Worm (Caenorhabditis elegans): Measurements from ENCODE around the gene arrd-24.
"Not testable (repeated sequence)": the region's sequence is repeated elsewhere in the genome, so short reads cannot be mapped to it uniquely, and the experiment has no call there.

arrd-24 gene

ce11 chrX:13980417-13980816 is at the start of gene arrd-24:
Gene arrd-24, minus strand, starts transcription at chrX:13980517.
- not testable (repeated sequence) for TF ChIP-seq tbx-11 (GFP tag; IDR thresholded peaks at IDR 0.05); hmg-4 (GFP tag; optimal IDR thresholded peaks at IDR 0.05); tra-4 (tag; optimal IDR thresholded peaks at IDR 0.05)

DNA sequence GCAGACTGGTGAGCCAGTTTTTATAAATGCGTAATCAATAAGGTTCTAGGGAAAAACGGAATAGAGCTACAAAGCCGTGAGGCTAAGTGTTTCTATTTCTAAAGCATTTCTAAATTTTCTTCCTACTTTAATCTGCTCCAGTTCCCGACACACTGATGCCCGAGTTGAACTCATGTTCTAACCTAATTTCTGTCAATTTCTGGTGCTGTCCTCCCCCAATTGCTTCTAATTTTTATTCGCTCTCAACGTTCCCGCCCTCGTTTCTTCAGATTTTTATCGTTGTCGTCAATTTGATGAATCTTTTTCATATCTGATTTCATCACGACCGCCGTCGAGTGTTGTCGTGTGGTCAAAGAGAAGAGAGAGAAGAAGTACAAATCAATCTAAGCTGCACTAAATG is 49.6 kb upstream of the arrd-24 start:
- TF ChIP-seq F13C5.2 (tag; optimal IDR thresholded peaks at IDR 0.05) (no peak), scrt-1 (GFP tag; IDR thresholded peaks at IDR 0.05) (no peak), hmbx-1 (tag; optimal IDR thresholded peaks at IDR 0.05) (no peak), ceh-36 (tag; optimal IDR thresholded peaks at IDR 0.05) (no peak), hmg-4 (GFP tag; optimal IDR thresholded peaks at IDR 0.05) (no peak), ets-7 (tag; optimal IDR thresholded peaks at IDR 0.05) (no peak), B0310.2 (tag; optimal IDR thresholded peaks at IDR 0.05) (no peak), aly-1 (tag; optimal IDR thresholded peaks at IDR 0.05) (no peak)

ce11 chrX:14029392-14029791 is 49.1 kb upstream of the arrd-24 start:
- TF ChIP-seq aly-1 (tag; optimal IDR thresholded peaks at IDR 0.05): no peak
- TF ChIP-seq ceh-13 (GFP tag; optimal IDR thresholded peaks at IDR 0.05): no peak
- no peak for TF ChIP-seq sea-1 (GFP tag; conservative IDR thresholded peaks at IDR 0.05)
- no peak for TF ChIP-seq B0310.2 (tag; optimal IDR thresholded peaks at IDR 0.05)
- TF ChIP-seq tbx-11 (GFP tag; IDR thresholded peaks at IDR 0.05): no peak
- TF ChIP-seq ceh-36 (tag; optimal IDR thresholded peaks at IDR 0.05): no peak
- TF ChIP-seq tbx-37 (GFP tag; conservative IDR thresholded peaks at IDR 0.05): no peak

- no peak for TF ChIP-seq tra-4 (tag; optimal IDR thresholded peaks at IDR 0.05)
- TF ChIP-seq scrt-1 (GFP tag; IDR thresholded peaks at IDR 0.05): no peak
- no peak for TF ChIP-seq ceh-13 (GFP tag; optimal IDR thresholded peaks at IDR 0.05)
- TF ChIP-seq hnd-1 (tag; optimal IDR thresholded peaks at IDR 0.05): no peak
- no peak for TF ChIP-seq ama-1 (optimal IDR thresholded peaks at IDR 0.05)
- TF ChIP-seq tbx-37 (GFP tag; conservative IDR thresholded peaks at IDR 0.05): no peak
- no peak for TF ChIP-seq B0310.2 (tag; optimal IDR thresholded peaks at IDR 0.05)
- no peak for TF ChIP-seq aly-1 (tag; optimal IDR thresholded peaks at IDR 0.05)
- no peak for TF ChIP-seq sea-1 (GFP tag; conservative IDR thresholded peaks at IDR 0.05)
Observed at ce11 chrX:14028492-14028891, 48.2 kb upstream of the arrd-24 start.

DNA sequence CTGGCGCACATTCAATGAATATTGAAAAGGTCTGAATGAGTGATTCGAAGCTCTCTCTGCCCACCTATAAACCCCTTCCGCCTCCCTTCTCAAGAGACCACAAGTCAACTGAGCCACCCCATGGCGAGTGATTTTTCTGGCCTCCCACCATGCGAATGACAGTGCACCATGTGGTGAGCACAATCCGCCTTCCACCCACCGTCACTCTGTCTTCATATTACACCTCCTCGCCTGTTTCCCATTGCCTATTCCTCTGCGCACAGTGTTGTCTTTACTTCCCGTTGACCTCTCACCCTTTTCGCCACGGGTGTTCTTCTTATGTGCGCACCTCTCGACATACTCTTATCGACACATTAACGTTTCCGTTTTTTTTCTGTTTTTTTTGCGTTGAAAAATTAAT is 46.6 kb upstream of the arrd-24 start:
- TF ChIP-seq F13C5.2 (tag; optimal IDR thresholded peaks at IDR 0.05): no peak
- no peak for TF ChIP-seq hnd-1 (tag; optimal IDR thresholded peaks at IDR 0.05)
- TF ChIP-seq tbx-37 (GFP tag; conservative IDR thresholded peaks at IDR 0.05): no peak
- TF ChIP-seq scrt-1 (GFP tag; IDR thresholded peaks at IDR 0.05): no peak
- TF ChIP-seq aly-1 (tag; optimal IDR thresholded peaks at IDR 0.05): peak; percentile 67
- TF ChIP-seq hmg-4 (GFP tag; optimal IDR thresholded peaks at IDR 0.05): peak; percentile 70
- no peak for TF ChIP-seq tbx-11 (GFP tag; IDR thresholded peaks at IDR 0.05)
- no peak for TF ChIP-seq B0310.2 (tag; optimal IDR thresholded peaks at IDR 0.05)
- no peak for TF ChIP-seq ceh-13 (GFP tag; optimal IDR thresholded peaks at IDR 0.05)
- no peak for TF ChIP-seq tra-4 (tag; optimal IDR thresholded peaks at IDR 0.05)
- no peak for TF ChIP-seq ama-1 (optimal IDR thresholded peaks at IDR 0.05)
- TF ChIP-seq sea-1 (GFP tag; conservative IDR thresholded peaks at IDR 0.05): peak; percentile 58; the same call in 1 of the 2 replicates
- TF ChIP-seq pes-1 (GFP tag; IDR thresholded peaks at IDR 0.05): no peak
- no peak for TF ChIP-seq ceh-36 (tag; optimal IDR thresholded peaks at IDR 0.05)
- TF ChIP-seq hmbx-1 (tag; optimal IDR thresholded peaks at IDR 0.05): no peak
- TF ChIP-seq ets-7 (tag; optimal IDR thresholded peaks at IDR 0.05): peak; percentile 29
- TF ChIP-seq flt-1 (GFP tag; IDR thresholded peaks at IDR 0.05): no peak

- no peak for TF ChIP-seq pes-1 (GFP tag; IDR thresholded peaks at IDR 0.05)
- TF ChIP-seq hmg-4 (GFP tag; optimal IDR thresholded peaks at IDR 0.05): peak; percentile 20
Observed at ce11 chrX:14024400-14024953, 44.2 kb upstream of the arrd-24 start.

DNA sequence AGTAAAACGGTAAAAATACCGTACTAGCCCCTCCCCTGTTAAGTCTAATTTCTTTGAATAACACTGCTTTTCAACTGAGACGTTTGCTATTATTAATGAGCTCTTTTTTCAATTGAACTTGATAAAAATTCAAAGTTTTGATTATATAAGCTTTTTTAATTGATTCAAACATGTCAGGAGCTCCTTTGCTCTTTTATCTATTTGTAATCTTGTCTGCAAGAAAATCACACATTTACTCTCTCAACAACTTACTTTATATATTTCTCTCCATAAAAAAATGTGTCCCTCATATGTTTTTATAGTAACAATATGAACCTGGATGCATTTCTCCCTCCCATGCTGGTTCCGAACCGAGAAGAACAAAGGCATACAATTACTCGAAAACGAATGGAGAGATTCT is 40.0 kb upstream of the arrd-24 start, which contains the start of gene C04C11.1:
TSS of gene C04C11.1 (plus strand) at position 301 of the 400 bp plus-strand sequence.
- TF ChIP-seq tbx-11 (GFP tag; IDR thresholded peaks at IDR 0.05) (no peak), pes-1 (GFP tag; IDR thresholded peaks at IDR 0.05) (no peak), ets-7 (tag; optimal IDR thresholded peaks at IDR 0.05) (no peak), scrt-1 (GFP tag; IDR thresholded peaks at IDR 0.05) (no peak), hmg-4 (GFP tag; optimal IDR thresholded peaks at IDR 0.05) (no peak), hmbx-1 (tag; optimal IDR thresholded peaks at IDR 0.05) (no peak), F13C5.2 (tag; optimal IDR thresholded peaks at IDR 0.05) (no peak), tbx-37 (GFP tag; conservative IDR thresholded peaks at IDR 0.05) (no peak), sea-1 (GFP tag; conservative IDR thresholded peaks at IDR 0.05) (no peak)

ce11 chrX:14016698-14017097 is 36.4 kb upstream of the arrd-24 start:
- TF ChIP-seq F13C5.2 (tag; optimal IDR thresholded peaks at IDR 0.05) (peak; percentile 33), hmg-4 (GFP tag; optimal IDR thresholded peaks at IDR 0.05) (peak; percentile 63), scrt-1 (GFP tag; IDR thresholded peaks at IDR 0.05) (no peak)

ce11 chrX:14015808-14016207 is 35.5 kb upstream of the arrd-24 start:
- peak; percentile 69 for TF ChIP-seq aly-1 (tag; optimal IDR thresholded peaks at IDR 0.05)
- TF ChIP-seq hnd-1 (tag; optimal IDR thresholded peaks at IDR 0.05): peak; percentile 73
- peak; percentile 51 for TF ChIP-seq ets-7 (tag; optimal IDR thresholded peaks at IDR 0.05)
- peak; percentile 83 for TF ChIP-seq flt-1 (GFP tag; IDR thresholded peaks at IDR 0.05)
- peak; percentile 86 for TF ChIP-seq pes-1 (GFP tag; IDR thresholded peaks at IDR 0.05)
- TF ChIP-seq sea-1 (GFP tag; conservative IDR thresholded peaks at IDR 0.05): peak; percentile 84
- TF ChIP-seq scrt-1 (GFP tag; IDR thresholded peaks at IDR 0.05): peak; percentile 85
- TF ChIP-seq tbx-11 (GFP tag; IDR thresholded peaks at IDR 0.05): peak; percentile 84
- peak; percentile 49 for TF ChIP-seq hmbx-1 (tag; optimal IDR thresholded peaks at IDR 0.05)
- TF ChIP-seq hmg-4 (GFP tag; optimal IDR thresholded peaks at IDR 0.05): peak; percentile 79
- TF ChIP-seq tbx-37 (GFP tag; conservative IDR thresholded peaks at IDR 0.05): peak; percentile 66
- TF ChIP-seq tra-4 (tag; optimal IDR thresholded peaks at IDR 0.05): peak; percentile 60
- TF ChIP-seq ceh-36 (tag; optimal IDR thresholded peaks at IDR 0.05): peak; percentile 79
- TF ChIP-seq ceh-13 (GFP tag; optimal IDR thresholded peaks at IDR 0.05): peak; percentile 78
- peak; percentile 54 for TF ChIP-seq B0310.2 (tag; optimal IDR thresholded peaks at IDR 0.05)
- TF ChIP-seq ama-1 (optimal IDR thresholded peaks at IDR 0.05): no peak
- peak; percentile 79 for TF ChIP-seq F13C5.2 (tag; optimal IDR thresholded peaks at IDR 0.05)
